Fruit fly (Drosophila melanogaster) whole organism, embryonic: ENCODE data around the gene Ubc7.

Experiments used
- B-H2 ChIP-seq: fragments of 200-800 bp; sonication (Bioruptor generic); optimal IDR thresholded peaks from 2 replicates; lab custom pipeline; 2018; ENCODE audit warnings: missing biosample characterization, mild to moderate bottlenecking, missing genetic modification characterization
- Bteb2 ChIP-seq: fragments of 200-800 bp; sonication (Bioruptor generic); optimal IDR thresholded peaks from 2 replicates; lab custom pipeline; 2016; ENCODE audit warnings: missing biosample characterization, missing genetic modification characterization
- CG1024 ChIP-seq: fragments of 200-800 bp; sonication (Bioruptor generic); IDR thresholded peaks from 2 replicates; pipeline ENCODE4 v1.3.6; 2022; ENCODE audit warnings: missing biosample characterization, missing genetic modification characterization
- CG10274 ChIP-seq: fragments of 200-800 bp; sonication (Bioruptor generic); optimal IDR thresholded peaks from 3 replicates; lab custom pipeline; 2017; ENCODE audit warnings: missing biosample characterization, mild to moderate bottlenecking, missing genetic modification characterization
- CG10321 ChIP-seq: fragments of 200-800 bp; sonication (Bioruptor generic); IDR thresholded peaks from 2 replicates; pipeline ENCODE4 v1.3.6; 2022; ENCODE audit warnings: missing biosample characterization, missing genetic modification characterization
- CG11504 ChIP-seq: fragments of 200-800 bp; sonication (Bioruptor generic); optimal IDR thresholded peaks from 3 replicates; lab custom pipeline; 2019; ENCODE audit warnings: missing biosample characterization, mild to moderate bottlenecking, missing genetic modification characterization, moderate library complexity
- CG12659 ChIP-seq: fragments of 200-800 bp; sonication (Bioruptor generic); optimal IDR thresholded peaks from 3 replicates; lab custom pipeline; 2017; ENCODE audit warnings: mild to moderate bottlenecking, missing biosample characterization, missing genetic modification reagents, missing genetic modification characterization
- CG13287 ChIP-seq: fragments of 200-800 bp; sonication (Bioruptor generic); IDR thresholded peaks from 2 replicates; pipeline ENCODE4 v1.3.6; 2022; ENCODE audit warnings: missing biosample characterization, missing genetic modification characterization; ENCODE audit not compliant: partially characterized antibody
- CG15601 ChIP-seq: fragments of 200-800 bp; sonication (Bioruptor generic); optimal IDR thresholded peaks from 3 replicates; lab custom pipeline; 2019; ENCODE audit warnings: missing biosample characterization, mild to moderate bottlenecking, missing genetic modification characterization, moderate library complexity
- CG1602 ChIP-seq: fragments of 200-800 bp; sonication (Bioruptor generic); optimal IDR thresholded peaks from 3 replicates; lab custom pipeline; 2016; ENCODE audit warnings: missing biosample characterization, missing genetic modification characterization
- CG1603 ChIP-seq: fragments of 200-800 bp; sonication (Bioruptor generic); optimal IDR thresholded peaks from 2 replicates; lab custom pipeline; 2019; ENCODE audit warnings: missing biosample characterization, mild to moderate bottlenecking, missing genetic modification characterization, moderate library complexity
- CG1832 ChIP-seq: fragments of 200-800 bp; sonication (Bioruptor generic); optimal IDR thresholded peaks from 2 replicates; lab custom pipeline; 2017; ENCODE audit warnings: missing biosample characterization, mild to moderate bottlenecking, missing genetic modification characterization, inconsistent platforms
- CG2199 ChIP-seq: fragments of 200-800 bp; sonication (Bioruptor generic); IDR thresholded peaks from 3 replicates; pipeline ENCODE4 v1.3.6; 2022; ENCODE audit warnings: missing biosample characterization, missing genetic modification characterization
- CG2678 ChIP-seq: fragments of 200-800 bp; sonication (Bioruptor generic); optimal IDR thresholded peaks from 3 replicates; lab custom pipeline; 2019; ENCODE audit warnings: missing biosample characterization, mild to moderate bottlenecking, missing genetic modification characterization, moderate library complexity
- CG42726 ChIP-seq: fragments of 200-800 bp; sonication (Bioruptor generic); IDR thresholded peaks from 2 replicates; pipeline ENCODE4 v1.3.6; 2022; ENCODE audit warnings: missing biosample characterization, missing genetic modification characterization; ENCODE audit not compliant: partially characterized antibody
- CG43689 ChIP-seq: fragments of 200-800 bp; sonication (Bioruptor generic); IDR thresholded peaks from 2 replicates; pipeline ENCODE4 v1.3.6; 2022; ENCODE audit warnings: missing biosample characterization, missing genetic modification characterization
- CG8290 ChIP-seq, 3 experiments: fragments of 200-800 bp; sonication (Bioruptor generic); optimal IDR thresholded peaks; 2 replicates each; lab custom pipeline; 2016 to 2019; ENCODE audit warnings: missing biosample characterization in 3 of 3, missing genetic modification characterization in 3 of 3, mild to moderate bottlenecking in 2 of 3, moderate library complexity in 1 of 3
- CG9797 ChIP-seq: fragments of 200-800 bp; sonication (Bioruptor generic); optimal IDR thresholded peaks from 3 replicates; lab custom pipeline; 2018; ENCODE audit warnings: missing biosample characterization, mild to moderate bottlenecking, missing genetic modification characterization
- Dad ChIP-seq: fragments of 200-800 bp; sonication (Bioruptor generic); optimal IDR thresholded peaks from 3 replicates; lab custom pipeline; 2016; ENCODE audit warnings: missing biosample characterization, missing genetic modification characterization
- Dek ChIP-seq: fragments of 200-800 bp; sonication (Bioruptor generic); optimal IDR thresholded peaks from 3 replicates; lab custom pipeline; 2019; ENCODE audit warnings: missing biosample characterization, mild to moderate bottlenecking, missing genetic modification characterization, moderate library complexity
- Hr78 ChIP-seq, 2 experiments: fragments of 200-800 bp in 1 of 2; fragments of >200 bp in 1 of 2; sonication (Bioruptor generic) in 1 of 2; optimal IDR thresholded peaks; 2 replicates each; lab custom pipeline; 2017 to 2019; ENCODE audit warnings: missing biosample characterization in 2 of 2, missing genetic modification characterization in 2 of 2, mild to moderate bottlenecking in 1 of 2, moderate library complexity in 1 of 2
- MESR4 ChIP-seq: fragments of 200-800 bp; sonication (Bioruptor generic); optimal IDR thresholded peaks from 2 replicates; lab custom pipeline; 2018; ENCODE audit warnings: missing biosample characterization, mild to moderate bottlenecking, missing genetic modification characterization, moderate library complexity
- Myb ChIP-seq: fragments of 200-800 bp; sonication (Bioruptor generic); optimal IDR thresholded peaks from 2 replicates; lab custom pipeline; 2016; ENCODE audit warnings: missing biosample characterization, missing genetic modification characterization
- Nf-YC ChIP-seq: fragments of 200-800 bp; optimal IDR thresholded peaks from 3 replicates; lab custom pipeline; 2019; ENCODE audit warnings: missing biosample characterization, mild to moderate bottlenecking, missing genetic modification characterization, moderate library complexity
- Opbp ChIP-seq: fragments of 200-800 bp; sonication (Bioruptor generic); IDR thresholded peaks from 3 replicates; pipeline ENCODE4 v1.3.6; 2022; ENCODE audit warnings: missing biosample characterization, missing genetic modification characterization; ENCODE audit not compliant: partially characterized antibody
- Sox102F ChIP-seq: fragments of 200-800 bp; sonication (Bioruptor generic); optimal IDR thresholded peaks from 2 replicates; lab custom pipeline; 2018; ENCODE audit warnings: missing biosample characterization, mild to moderate bottlenecking, missing genetic modification characterization, moderate library complexity
- Spps ChIP-seq: fragments of 200-800 bp; sonication (Bioruptor generic); optimal IDR thresholded peaks from 2 replicates; lab custom pipeline; 2018; ENCODE audit warnings: missing biosample characterization, mild to moderate bottlenecking, missing genetic modification characterization
- TFAM ChIP-seq: fragments of 200-800 bp; sonication (Bioruptor generic); optimal IDR thresholded peaks from 2 replicates; lab custom pipeline; 2017; ENCODE audit warnings: missing biosample characterization, missing genetic modification characterization, inconsistent platforms
- Trl ChIP-seq, 3 experiments: fragments of >200 bp in 2 of 3; fragments of 200-800 bp in 1 of 3; sonication (Bioruptor generic) in 1 of 3; optimal IDR thresholded peaks; 2 replicates in 1 of 3; 3 replicates in 2 of 3; lab custom pipeline; 2016 to 2017; ENCODE audit warnings: missing biosample characterization in 1 of 3, missing genetic modification characterization in 1 of 3
- abd-A ChIP-seq: fragments of 200-800 bp; sonication (Bioruptor generic); optimal IDR thresholded peaks from 3 replicates; lab custom pipeline; 2019; ENCODE audit warnings: missing biosample characterization, mild to moderate bottlenecking, missing genetic modification characterization, moderate library complexity
- bigmax ChIP-seq: fragments of 200-800 bp; sonication (Bioruptor generic); optimal IDR thresholded peaks from 2 replicates; lab custom pipeline; 2018; ENCODE audit warnings: missing biosample characterization, mild to moderate bottlenecking, missing genetic modification characterization
- chn ChIP-seq: fragments of 200-800 bp; sonication (Bioruptor generic); optimal IDR thresholded peaks from 2 replicates; lab custom pipeline; 2016; ENCODE audit warnings: missing biosample characterization, missing genetic modification characterization
- ci ChIP-seq: fragments of 200-800 bp; sonication (Bioruptor generic); IDR thresholded peaks from 3 replicates; pipeline ENCODE4 v1.3.6; 2022; ENCODE audit warnings: missing biosample characterization, missing genetic modification characterization
- ems ChIP-seq: fragments of 200-800 bp; sonication (Bioruptor generic); optimal IDR thresholded peaks from 3 replicates; lab custom pipeline; 2016; ENCODE audit warnings: missing biosample characterization, missing genetic modification characterization
- ftz-f1 ChIP-seq: fragments of 200-800 bp; sonication (Bioruptor generic); optimal IDR thresholded peaks from 2 replicates; lab custom pipeline; 2016; ENCODE audit warnings: missing biosample characterization, missing genetic modification characterization
- jigr1 ChIP-seq: fragments of 200-800 bp; sonication (Bioruptor generic); IDR thresholded peaks from 3 replicates; pipeline ENCODE4 v1.3.6; 2022; ENCODE audit warnings: missing biosample characterization, missing genetic modification characterization
- ken ChIP-seq: fragments of 200-800 bp; sonication (Bioruptor generic); IDR thresholded peaks from 3 replicates; pipeline ENCODE4 v1.3.6; 2022; ENCODE audit warnings: missing biosample characterization, missing genetic modification characterization
- nau ChIP-seq: fragments of 200-800 bp; sonication (Bioruptor generic); optimal IDR thresholded peaks from 3 replicates; lab custom pipeline; 2017; ENCODE audit warnings: missing biosample characterization, mild to moderate bottlenecking, missing genetic modification characterization, missing genetic modification reagents
- nom ChIP-seq: fragments of 200-800 bp; sonication (Bioruptor generic); optimal IDR thresholded peaks from 2 replicates; lab custom pipeline; 2017; ENCODE audit warnings: missing biosample characterization, missing genetic modification characterization, mild to moderate bottlenecking, moderate library complexity, missing genetic modification reagents
- pzg ChIP-seq: fragments of 200-800 bp; sonication (Bioruptor generic); optimal IDR thresholded peaks from 3 replicates; lab custom pipeline; 2018; ENCODE audit warnings: missing biosample characterization, mild to moderate bottlenecking, missing genetic modification characterization, moderate library complexity
- row ChIP-seq: fragments of 200-800 bp; sonication (Bioruptor generic); IDR thresholded peaks from 3 replicates; pipeline ENCODE4 v1.3.6; 2022; ENCODE audit warnings: missing biosample characterization, missing genetic modification characterization
- sd ChIP-seq: fragments of 200-800 bp; sonication (Bioruptor generic); optimal IDR thresholded peaks from 3 replicates; lab custom pipeline; 2018; ENCODE audit warnings: missing biosample characterization, mild to moderate bottlenecking, missing genetic modification characterization, moderate library complexity
- unpg ChIP-seq: fragments of 200-800 bp; sonication (Bioruptor generic); optimal IDR thresholded peaks from 3 replicates; lab custom pipeline; 2018; ENCODE audit warnings: missing biosample characterization, mild to moderate bottlenecking, missing genetic modification characterization, moderate library complexity
- zen ChIP-seq: fragments of 200-800 bp; sonication (Bioruptor generic); optimal IDR thresholded peaks from 3 replicates; lab custom pipeline; 2018; ENCODE audit warnings: missing biosample characterization, mild to moderate bottlenecking, missing genetic modification characterization, moderate library complexity
- zf30C ChIP-seq: fragments of 200-800 bp; sonication (Bioruptor generic); optimal IDR thresholded peaks from 3 replicates; lab custom pipeline; 2018; ENCODE audit warnings: missing biosample characterization, mild to moderate bottlenecking, missing genetic modification characterization
- zfh2 ChIP-seq: fragments of 200-800 bp; sonication (Bioruptor generic); optimal IDR thresholded peaks from 2 replicates; lab custom pipeline; 2016; ENCODE audit warnings: missing biosample characterization, missing genetic modification characterization

Ubc7 gene

dm6 chrX:16559514-16560510, 33.7 kb upstream of the Ubc7 start, which contains the start of gene Pp2B-14D (continued):
- TF ChIP-seq bigmax = no peak
- peak; percentile 26 for TF ChIP-seq abd-A (tag; lab: Kevin White, UChicago)
- TF ChIP-seq CG13287 = peak; percentile 26; the same call in 1 of the 2 replicates
- TF ChIP-seq CG12659 = peak; percentile 54
- peak; percentile 57 for TF ChIP-seq nom (GFP tag; lab: Kevin White, UChicago)
- 0 out of 3 replicates have a peak, but pooled peaks have one; percentile 40 for TF ChIP-seq Opbp
- peak; percentile 46 for TF ChIP-seq CG1603
- TF ChIP-seq MESR4 (GFP tag; lab: Kevin White, UChicago) = peak; percentile 75
- peak; percentile 97 for TF ChIP-seq sd (tag; lab: Kevin White, UChicago)
- peak; percentile 51; the same call in 2 of the 3 replicates for TF ChIP-seq row (GFP tag; lab: Robert Waterston, UW)
- peak; percentile 61 for TF ChIP-seq pzg (GFP tag; lab: Kevin White, UChicago)
- TF ChIP-seq zen (tag; lab: Kevin White, UChicago) = peak; percentile 28
- TF ChIP-seq nau (GFP tag; lab: Kevin White, UChicago) = peak; percentile 13

- no peak for TF ChIP-seq zfh2
- peak; percentile 39 for TF ChIP-seq Nf-YC (tag; lab: Kevin White, UChicago)
- TF ChIP-seq CG9797 = no peak
- TF ChIP-seq chn (GFP tag; lab: Kevin White, UChicago) = no peak
- TF ChIP-seq Bteb2 (GFP tag; lab: Kevin White, UChicago) = no peak
- no peak for TF ChIP-seq unpg
- no peak for TF ChIP-seq CG43689 (GFP tag; lab: Robert Waterston, UW)
- no peak for TF ChIP-seq Spps (tag; lab: Kevin White, UChicago)
- no peak for TF ChIP-seq CG1024 (GFP tag; lab: Robert Waterston, UW)
- TF ChIP-seq Myb = no peak
- TF ChIP-seq CG1832 (GFP tag; lab: Kevin White, UChicago) = peak; percentile 90
- no peak for TF ChIP-seq CG15601 (tag; lab: Kevin White, UChicago)
- peak in 1 of 2 experiments; percentile 81 for TF ChIP-seq Hr78 (GFP tag; optimal IDR thresholded peaks at IDR 0.05; lab: Kevin White, UChicago)
- TF ChIP-seq Trl (optimal IDR thresholded peaks at IDR 0.05; lab: Kevin White, UChicago) = peak; percentile 21 to 60
- no peak for TF ChIP-seq Trl (GFP tag; optimal IDR thresholded peaks at IDR 0.05; lab: Kevin White, UChicago)
- TF ChIP-seq CG2199 (GFP tag; lab: Robert Waterston, UW) = 0 out of 3 replicates have a peak, but pooled peaks have one; percentile 34
- TF ChIP-seq CG42726 (GFP tag; lab: Robert Waterston, UW) = no peak
- TF ChIP-seq CG2678 (tag; lab: Kevin White, UChicago) = no peak
- TF ChIP-seq Dek = no peak
- no peak for TF ChIP-seq CG11504 (tag; lab: Kevin White, UChicago)
- TF ChIP-seq Sox102F (GFP tag; lab: Kevin White, UChicago) = no peak
- TF ChIP-seq jigr1 = no peak
- no peak for TF ChIP-seq CG10274
- TF ChIP-seq CG8290 (GFP tag; optimal IDR thresholded peaks at IDR 0.05; lab: Kevin White, UChicago) = no peak
- TF ChIP-seq CG8290 (tag; optimal IDR thresholded peaks at IDR 0.05; lab: Kevin White, UChicago) = peak in 1 of 2 experiments; percentile 66
- TF ChIP-seq B-H2 (GFP tag; lab: Kevin White, UChicago) = no peak
- TF ChIP-seq CG10321 (GFP tag; lab: Robert Waterston, UW) = peak; percentile 86
- no peak for TF ChIP-seq Dad (GFP tag; lab: Kevin White, UChicago)
- peak; percentile 15 for TF ChIP-seq ftz-f1 (GFP tag; lab: Kevin White, UChicago)
- no peak for TF ChIP-seq TFAM (GFP tag; lab: Kevin White, UChicago)
- no peak for TF ChIP-seq ken (GFP tag; lab: Robert Waterston, UW)
- TF ChIP-seq zf30C (GFP tag; lab: Kevin White, UChicago) = no peak
- no peak for TF ChIP-seq ci (GFP tag; lab: Robert Waterston, UW)
- TF ChIP-seq ems (GFP tag; lab: Kevin White, UChicago) = no peak
- TF ChIP-seq CG1602 (GFP tag; lab: Kevin White, UChicago) = no peak
Observed at dm6 chrX:16562259-16562658, 31.2 kb upstream of the Ubc7 start.
